Fruit fly (Drosophila melanogaster) S2 (cell line): ENCODE data around the gene CG42390.

ENCODE experiments used
- CG8478 ChIP-seq: fragments of >200 bp; optimal IDR thresholded peaks from 2 replicates; lab custom pipeline; 2018
- CTCF ChIP-seq, 2 experiments: fragments of >200 bp; optimal IDR thresholded peaks; 2 replicates each; lab custom pipeline; 2018

DNA sequence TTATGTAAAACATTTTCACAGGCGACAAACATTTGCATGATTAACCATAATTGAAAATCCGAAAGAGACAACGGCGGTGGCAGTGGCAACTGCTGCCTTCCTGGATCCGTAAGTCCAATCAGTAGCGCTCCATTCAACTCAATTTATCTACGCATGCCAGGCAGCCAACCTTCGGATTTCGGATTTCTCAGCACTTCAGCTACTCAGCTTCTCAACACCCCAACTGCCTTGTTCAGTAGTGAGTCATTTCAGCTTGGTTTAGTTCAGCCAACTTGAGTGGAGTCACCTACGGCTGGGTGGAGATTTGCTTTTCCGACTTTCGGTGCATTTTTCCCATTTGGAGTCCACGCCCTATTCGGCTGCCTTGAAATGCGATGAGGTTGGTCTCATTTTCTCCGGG is 33.8 kb downstream of the CG42390 start:
- TF ChIP-seq CTCF (optimal IDR thresholded peaks at IDR 0.05; lab: Kevin White, UChicago): no peak
- TF ChIP-seq CG8478 (lab: Kevin White, UChicago): no peak
